Worm (Caenorhabditis elegans): Measurements from ENCODE around the gene Y110A2AL.4.

Y110A2AL.4 gene

DNA sequence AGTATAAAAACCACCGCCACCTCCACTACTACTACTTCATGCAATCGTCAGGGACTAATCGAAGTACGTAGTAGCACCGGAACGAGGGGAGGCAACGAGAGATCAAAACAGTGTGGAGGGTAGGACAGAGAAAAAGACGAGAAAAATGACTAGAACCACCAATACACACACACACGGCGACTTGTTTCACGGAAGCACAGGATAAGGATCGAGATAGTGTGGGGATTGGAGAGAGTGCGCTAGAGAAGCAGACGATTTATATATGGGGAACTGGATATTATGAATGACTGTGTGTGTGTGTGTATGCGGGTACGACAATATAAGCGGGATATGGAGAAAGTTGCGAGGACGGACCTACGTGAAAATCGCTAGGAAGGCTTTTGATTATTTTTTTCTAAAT is 15.7 kb downstream of the Y110A2AL.4 start:
- TF ChIP-seq hmg-1.2 (GFP tag; IDR thresholded peaks at IDR 0.05) (peak; percentile 36; the same call in 1 of the 2 replicates), snpc-4 (GFP tag; optimal IDR thresholded peaks at IDR 0.05) (no peak), snpc-4 (tag; optimal IDR thresholded peaks at IDR 0.05) (no peak)

DNA sequence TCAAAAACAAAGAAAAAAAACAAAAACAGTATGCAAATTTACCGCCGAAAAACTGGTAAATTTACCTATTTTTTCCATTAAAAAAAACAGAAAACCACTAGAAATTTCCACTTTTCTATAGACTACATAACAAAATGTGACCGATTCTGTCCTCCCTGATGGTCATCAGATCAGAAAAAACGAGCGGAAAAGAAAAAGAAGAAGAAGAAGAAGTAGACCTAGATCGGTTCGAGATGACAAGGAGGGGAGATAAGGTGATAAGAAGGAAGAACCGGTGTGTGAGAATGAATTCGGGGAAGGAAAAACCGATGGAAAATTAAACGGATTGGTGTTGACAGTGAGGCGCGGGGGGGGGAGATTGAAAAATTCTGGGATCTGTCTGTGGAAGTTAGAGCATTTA is 17.0 kb downstream of the Y110A2AL.4 start:
- TF ChIP-seq let-607 (tag; optimal IDR thresholded peaks at IDR 0.05) (no peak), mes-4 (tag; optimal IDR thresholded peaks at IDR 0.05) (no peak), F23B12.7 (tag; optimal IDR thresholded peaks at IDR 0.05; ENCODE audit: insufficient read depth) (no peak), hmg-20 (GFP tag; IDR thresholded peaks at IDR 0.05) (no peak), F22D6.2 (tag; optimal IDR thresholded peaks at IDR 0.05) (no peak), nfya-2 (GFP tag; IDR thresholded peaks at IDR 0.05) (no peak), T26A5.8 (tag; optimal IDR thresholded peaks at IDR 0.05) (no peak), lir-1 (GFP tag; conservative IDR thresholded peaks at IDR 0.05) (no peak), attf-3 (GFP tag; conservative IDR thresholded peaks at IDR 0.05) (no peak), bed-2 (GFP tag; IDR thresholded peaks at IDR 0.05) (no peak), Y53F4B.3 (GFP tag; IDR thresholded peaks at IDR 0.05) (no peak)

DNA sequence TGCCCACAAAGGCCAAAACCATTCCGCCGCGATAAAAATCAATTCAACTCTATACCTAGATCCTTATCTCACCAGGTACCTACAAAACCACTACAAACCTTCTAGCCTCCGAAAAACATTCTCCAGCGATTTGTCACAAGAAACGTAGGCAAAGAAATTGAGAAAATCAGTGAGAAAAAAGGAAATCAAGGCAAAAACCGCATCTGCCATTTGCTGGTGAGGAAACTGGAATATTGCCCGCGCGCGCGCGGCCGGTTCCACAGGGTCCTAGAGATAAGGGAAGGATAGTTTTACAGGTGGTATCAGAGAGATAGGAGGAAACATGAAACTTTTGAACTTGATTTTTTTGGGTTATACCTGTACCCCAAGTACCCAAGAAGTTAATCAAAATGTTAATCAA is 18.5 kb downstream of the Y110A2AL.4 start:
- TF ChIP-seq lin-54 (GFP tag; optimal IDR thresholded peaks at IDR 0.05) (no peak), ets-4 (GFP tag; optimal IDR thresholded peaks at IDR 0.05) (no peak), atf-7 (tag; optimal IDR thresholded peaks at IDR 0.05) (no peak), ceh-100 (GFP tag; IDR thresholded peaks at IDR 0.05) (no peak), sea-2 (GFP tag; IDR thresholded peaks at IDR 0.05) (no peak), bed-2 (GFP tag; IDR thresholded peaks at IDR 0.05) (no peak), lir-1 (GFP tag; conservative IDR thresholded peaks at IDR 0.05) (no peak), F22D6.2 (tag; optimal IDR thresholded peaks at IDR 0.05) (no peak), him-1 (tag; optimal IDR thresholded peaks at IDR 0.05) (no peak), mes-4 (tag; optimal IDR thresholded peaks at IDR 0.05) (no peak), attf-6 (GFP tag; IDR thresholded peaks at IDR 0.05) (no peak), madf-6 (GFP tag; IDR thresholded peaks at IDR 0.05) (no peak), attf-3 (GFP tag; conservative IDR thresholded peaks at IDR 0.05) (no peak), F23B12.7 (tag; optimal IDR thresholded peaks at IDR 0.05; ENCODE audit: insufficient read depth) (no peak), die-1 (tag; optimal IDR thresholded peaks at IDR 0.05) (no peak), hsf-1 (GFP tag; IDR thresholded peaks at IDR 0.05) (no peak), ceh-27 (GFP tag; optimal IDR thresholded peaks at IDR 0.05) (no peak), egl-18 (GFP tag; IDR thresholded peaks at IDR 0.05) (no peak), ceh-58 (GFP tag; IDR thresholded peaks at IDR 0.05) (no peak), C17E4.6 (GFP tag; IDR thresholded peaks at IDR 0.05) (no peak)

ce11 chrII:2858851-2859250 is 19.7 kb downstream of the Y110A2AL.4 start:
- TF ChIP-seq nhr-179 (tag; optimal IDR thresholded peaks at IDR 0.05) (no peak), aptf-2 (GFP tag; conservative IDR thresholded peaks at IDR 0.05) (no peak), ztf-6 (GFP tag; IDR thresholded peaks at IDR 0.05) (no peak), ztf-18 (tag; optimal IDR thresholded peaks at IDR 0.05) (no peak), gei-17 (GFP tag; optimal IDR thresholded peaks at IDR 0.05) (no peak), nhr-90 (tag; optimal IDR thresholded peaks at IDR 0.05) (no peak), hmg-20 (GFP tag; IDR thresholded peaks at IDR 0.05) (no peak), Y67H2A.10 (GFP tag; conservative IDR thresholded peaks at IDR 0.05) (no peak), B0019.2 (GFP tag; conservative IDR thresholded peaks at IDR 0.05) (no peak), ceh-40 (GFP tag; IDR thresholded peaks at IDR 0.05) (no peak)

Measured in whole organism, young adult.